Fruit fly (Drosophila melanogaster): ENCODE data around the gene CG16782.

DNA sequence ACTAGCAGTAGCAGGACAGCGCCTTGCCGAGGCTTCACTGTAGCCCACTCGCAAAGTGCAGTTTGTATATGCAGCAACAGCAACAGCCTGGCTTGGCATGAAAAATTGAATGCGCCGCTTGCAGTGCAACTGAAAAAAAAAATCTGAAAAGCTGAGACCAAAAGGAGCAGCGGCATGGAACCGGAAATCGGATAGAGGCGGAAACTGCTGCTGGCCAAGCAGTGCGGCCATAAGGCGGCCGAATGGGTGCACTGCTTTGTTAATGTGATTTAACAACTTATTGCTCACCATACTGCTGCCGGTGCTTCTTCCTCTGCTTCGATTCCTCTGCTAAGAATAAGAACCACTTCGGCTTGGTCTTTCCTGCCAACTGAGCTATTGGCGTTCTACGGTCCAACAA is 44.2 kb upstream of the CG16782 start:
- TF ChIP-seq psq (optimal IDR thresholded peaks at IDR 0.05) (no peak), ttk (optimal IDR thresholded peaks at IDR 0.05) (no peak), insv (optimal IDR thresholded peaks at IDR 0.05) (no peak), Sin3A (optimal IDR thresholded peaks at IDR 0.05) (no peak), Myc (optimal IDR thresholded peaks at IDR 0.05) (no peak)

All from Kc167 (cell line).